Worm (Caenorhabditis elegans): ENCODE data around the gene rom-4.
A peak's percentile ranks its signal among the peaks of the same experiment; 100 is the strongest.

rom-4 gene

ce11 chrIV:16995425-16995824 is at the start of gene rom-4:
Gene rom-4 (plus strand): TSS chrIV:16995822.
- TF ChIP-seq ztf-23 (GFP tag; IDR thresholded peaks at IDR 0.05) (no peak; the same call in 1 of the 2 replicates), cog-1 (tag; optimal IDR thresholded peaks at IDR 0.05) (peak; percentile 28), flt-1 (GFP tag; IDR thresholded peaks at IDR 0.05) (no peak), ztf-29 (GFP tag; IDR thresholded peaks at IDR 0.05) (no peak), T22C8.4 (GFP tag; IDR thresholded peaks at IDR 0.05) (peak; percentile 48; the same call in 1 of the 2 replicates), klf-2 (GFP tag; conservative IDR thresholded peaks at IDR 0.05) (no peak), ref-1 (GFP tag; conservative IDR thresholded peaks at IDR 0.05) (no peak)

ce11 chrIV:16946746-16947145 is 48.9 kb upstream of the rom-4 start, which contains the start of the genes Y116A8C.9 and arf-6:
Gene Y116A8C.9 (minus strand): TSS chrIV:16946800.
Gene arf-6 (plus strand): TSS chrIV:16947120.
- TF ChIP-seq flt-1 (GFP tag; IDR thresholded peaks at IDR 0.05) (peak; percentile 81), med-1 (GFP tag; optimal IDR thresholded peaks at IDR 0.05; ENCODE audit: insufficient read depth) (peak; percentile 84), ztf-29 (GFP tag; IDR thresholded peaks at IDR 0.05) (no peak), cog-1 (tag; optimal IDR thresholded peaks at IDR 0.05) (peak; percentile 1), tab-1 (GFP tag; IDR thresholded peaks at IDR 0.05) (peak; percentile 67; the same call in 1 of the 2 replicates), T22C8.4 (GFP tag; IDR thresholded peaks at IDR 0.05) (peak; percentile 87), klf-2 (GFP tag; conservative IDR thresholded peaks at IDR 0.05) (peak; percentile 77; the same call in 1 of the 2 replicates), ref-1 (GFP tag; conservative IDR thresholded peaks at IDR 0.05) (no peak), ztf-23 (GFP tag; IDR thresholded peaks at IDR 0.05) (peak; percentile 76)

ce11 chrIV:16949767-16950166 is 45.9 kb upstream of the rom-4 start, which contains the start of gene rad-54.B:
Gene rad-54.B (plus strand): TSS chrIV:16950067.
- TF ChIP-seq ref-1 (GFP tag; conservative IDR thresholded peaks at IDR 0.05): no peak
- no peak for TF ChIP-seq tab-1 (GFP tag; IDR thresholded peaks at IDR 0.05)
- TF ChIP-seq ztf-29 (GFP tag; IDR thresholded peaks at IDR 0.05): no peak
- TF ChIP-seq ztf-23 (GFP tag; IDR thresholded peaks at IDR 0.05): no peak
- no peak for TF ChIP-seq klf-2 (GFP tag; conservative IDR thresholded peaks at IDR 0.05)
- TF ChIP-seq cog-1 (tag; optimal IDR thresholded peaks at IDR 0.05): no peak
- TF ChIP-seq flt-1 (GFP tag; IDR thresholded peaks at IDR 0.05): no peak
- no peak for TF ChIP-seq med-1 (GFP tag; optimal IDR thresholded peaks at IDR 0.05; ENCODE audit: insufficient read depth)
- TF ChIP-seq T22C8.4 (GFP tag; IDR thresholded peaks at IDR 0.05): no peak

ce11 chrIV:16952389-16952788 is 43.2 kb upstream of the rom-4 start:
- TF ChIP-seq ref-1 (GFP tag; conservative IDR thresholded peaks at IDR 0.05): no peak
- 0 out of 2 replicates have a peak, but pooled peaks have one; percentile 46 for TF ChIP-seq T22C8.4 (GFP tag; IDR thresholded peaks at IDR 0.05)

ce11 chrIV:16962445-16962844 is 33.2 kb upstream of the rom-4 start:
- TF ChIP-seq flt-1 (GFP tag; IDR thresholded peaks at IDR 0.05) (no peak), T22C8.4 (GFP tag; IDR thresholded peaks at IDR 0.05) (peak; percentile 48; the same call in 1 of the 2 replicates)

ce11 chrIV:16970390-16970789 is 25.2 kb upstream of the rom-4 start, which contains the start of gene rom-3:
Gene rom-3 (minus strand): TSS chrIV:16970490.
- TF ChIP-seq med-1 (GFP tag; optimal IDR thresholded peaks at IDR 0.05; ENCODE audit: insufficient read depth) (no peak), tab-1 (GFP tag; IDR thresholded peaks at IDR 0.05) (no peak), klf-2 (GFP tag; conservative IDR thresholded peaks at IDR 0.05) (no peak), cog-1 (tag; optimal IDR thresholded peaks at IDR 0.05) (no peak), ztf-29 (GFP tag; IDR thresholded peaks at IDR 0.05) (no peak), ref-1 (GFP tag; conservative IDR thresholded peaks at IDR 0.05) (no peak), flt-1 (GFP tag; IDR thresholded peaks at IDR 0.05) (no peak), ztf-23 (GFP tag; IDR thresholded peaks at IDR 0.05) (no peak)

- TF ChIP-seq cog-1 (tag; optimal IDR thresholded peaks at IDR 0.05) (no peak), flt-1 (GFP tag; IDR thresholded peaks at IDR 0.05) (no peak), med-1 (GFP tag; optimal IDR thresholded peaks at IDR 0.05; ENCODE audit: insufficient read depth) (no peak), ztf-23 (GFP tag; IDR thresholded peaks at IDR 0.05) (no peak), tab-1 (GFP tag; IDR thresholded peaks at IDR 0.05) (no peak), klf-2 (GFP tag; conservative IDR thresholded peaks at IDR 0.05) (no peak), ref-1 (GFP tag; conservative IDR thresholded peaks at IDR 0.05) (no peak), T22C8.4 (GFP tag; IDR thresholded peaks at IDR 0.05) (no peak), ztf-29 (GFP tag; IDR thresholded peaks at IDR 0.05) (no peak)
These were observed 7.2 kb upstream of the rom-4 start, which contains the start of gene nccd-1 for ce11 chrIV:16988397-16988796. Gene nccd-1 (plus strand): TSS chrIV:16988697.

ce11 chrIV:17005734-17006133 is 10.1 kb downstream of the rom-4 start:
- TF ChIP-seq ztf-29 (GFP tag; IDR thresholded peaks at IDR 0.05): no peak
- peak; percentile 14; the same call in 1 of the 2 replicates for TF ChIP-seq T22C8.4 (GFP tag; IDR thresholded peaks at IDR 0.05)
- TF ChIP-seq ref-1 (GFP tag; conservative IDR thresholded peaks at IDR 0.05): no peak
- no peak for TF ChIP-seq med-1 (GFP tag; optimal IDR thresholded peaks at IDR 0.05; ENCODE audit: insufficient read depth)
- TF ChIP-seq cog-1 (tag; optimal IDR thresholded peaks at IDR 0.05): no peak
- TF ChIP-seq klf-2 (GFP tag; conservative IDR thresholded peaks at IDR 0.05): no peak

ce11 chrIV:17010274-17010673 is 14.7 kb downstream of the rom-4 start:
- TF ChIP-seq ztf-23 (GFP tag; IDR thresholded peaks at IDR 0.05) (no peak), ztf-29 (GFP tag; IDR thresholded peaks at IDR 0.05) (no peak), ref-1 (GFP tag; conservative IDR thresholded peaks at IDR 0.05) (no peak), T22C8.4 (GFP tag; IDR thresholded peaks at IDR 0.05) (no peak)

ce11 chrIV:17021042-17021441 is 25.4 kb downstream of the rom-4 start:
- TF ChIP-seq ztf-23 (GFP tag; IDR thresholded peaks at IDR 0.05) (no peak), ztf-29 (GFP tag; IDR thresholded peaks at IDR 0.05) (no peak), med-1 (GFP tag; optimal IDR thresholded peaks at IDR 0.05; ENCODE audit: insufficient read depth) (no peak), cog-1 (tag; optimal IDR thresholded peaks at IDR 0.05) (no peak), T22C8.4 (GFP tag; IDR thresholded peaks at IDR 0.05) (no peak), ref-1 (GFP tag; conservative IDR thresholded peaks at IDR 0.05) (no peak)

Data from whole organism, midembryonic.